Fruit fly (Drosophila melanogaster) whole organism, embryonic: ENCODE data around the gene CG31141.

Source experiments
- CG10274 ChIP-seq: fragments of 200-800 bp; sonication (Bioruptor generic); optimal IDR thresholded peaks from 3 replicates; lab custom pipeline; 2017; ENCODE audit warnings: missing biosample characterization, mild to moderate bottlenecking, missing genetic modification characterization
- CG10366 ChIP-seq: fragments of 200-800 bp; sonication (Bioruptor generic); IDR thresholded peaks from 2 replicates; pipeline ENCODE4 v1.3.6; 2022; ENCODE audit warnings: missing biosample characterization, missing genetic modification characterization
- CG10979 ChIP-seq: fragments of 200-800 bp; sonication (Bioruptor generic); optimal IDR thresholded peaks from 2 replicates; lab custom pipeline; 2018; ENCODE audit warnings: missing biosample characterization, mild to moderate bottlenecking, missing genetic modification characterization, moderate library complexity
- CG11456 ChIP-seq: fragments of 200-800 bp; sonication (Bioruptor generic); IDR thresholded peaks from 3 replicates; pipeline ENCODE4 v1.3.6; 2022; ENCODE audit warnings: missing biosample characterization, missing genetic modification characterization
- CG11504 ChIP-seq: fragments of 200-800 bp; sonication (Bioruptor generic); optimal IDR thresholded peaks from 3 replicates; lab custom pipeline; 2019; ENCODE audit warnings: missing biosample characterization, mild to moderate bottlenecking, missing genetic modification characterization, moderate library complexity
- CG11696 ChIP-seq: fragments of 200-800 bp; sonication (Bioruptor generic); IDR thresholded peaks from 2 replicates; pipeline ENCODE4 v1.3.6; 2022; ENCODE audit warnings: missing biosample characterization, missing genetic modification characterization
- CG12391 ChIP-seq: fragments of 200-800 bp; sonication (Bioruptor generic); optimal IDR thresholded peaks from 3 replicates; lab custom pipeline; 2018; ENCODE audit warnings: missing biosample characterization, mild to moderate bottlenecking, missing genetic modification characterization, moderate library complexity
- CG14014 ChIP-seq: fragments of 200-800 bp; sonication (Bioruptor generic); IDR thresholded peaks from 2 replicates; pipeline ENCODE4 v1.3.6; 2022; ENCODE audit warnings: missing biosample characterization, missing genetic modification characterization
- CG1529 ChIP-seq: fragments of 200-800 bp; sonication (Bioruptor generic); optimal IDR thresholded peaks from 3 replicates; lab custom pipeline; 2018; ENCODE audit warnings: missing biosample characterization, missing genetic modification characterization
- CG15479 ChIP-seq: fragments of 200-800 bp; sonication (Bioruptor generic); optimal IDR thresholded peaks from 3 replicates; lab custom pipeline; 2019; ENCODE audit warnings: missing biosample characterization, mild to moderate bottlenecking, missing genetic modification characterization, moderate library complexity
- CG15514 ChIP-seq: fragments of 200-800 bp; sonication (Bioruptor generic); optimal IDR thresholded peaks from 3 replicates; lab custom pipeline; 2017; ENCODE audit warnings: missing biosample characterization, missing genetic modification characterization, mild to moderate bottlenecking, moderate library complexity, missing genetic modification reagents
- CG18262 ChIP-seq: fragments of 200-800 bp; optimal IDR thresholded peaks from 3 replicates; lab custom pipeline; 2019; ENCODE audit warnings: missing biosample characterization, mild to moderate bottlenecking, missing genetic modification characterization, moderate library complexity
- CG18599 ChIP-seq: fragments of 200-800 bp; sonication (Bioruptor generic); optimal IDR thresholded peaks from 3 replicates; lab custom pipeline; 2017; ENCODE audit warnings: missing biosample characterization, missing genetic modification characterization, mild to moderate bottlenecking, moderate library complexity, missing genetic modification reagents
- CG2678 ChIP-seq: fragments of 200-800 bp; sonication (Bioruptor generic); optimal IDR thresholded peaks from 3 replicates; lab custom pipeline; 2019; ENCODE audit warnings: missing biosample characterization, mild to moderate bottlenecking, missing genetic modification characterization, moderate library complexity
- CG2712 ChIP-seq: fragments of 200-800 bp; optimal IDR thresholded peaks from 3 replicates; lab custom pipeline; 2019; ENCODE audit warnings: missing biosample characterization, mild to moderate bottlenecking, missing genetic modification characterization, moderate library complexity
- CG2875 ChIP-seq: fragments of 200-800 bp; sonication (Bioruptor generic); optimal IDR thresholded peaks from 2 replicates; lab custom pipeline; 2017; ENCODE audit warnings: missing biosample characterization, mild to moderate bottlenecking, missing genetic modification characterization, missing genetic modification reagents
- CG2889 ChIP-seq: fragments of 200-800 bp; sonication (Bioruptor generic); IDR thresholded peaks from 3 replicates; pipeline ENCODE4 v1.3.6; 2022; ENCODE audit warnings: missing biosample characterization, missing genetic modification characterization
- CG31224 ChIP-seq: fragments of 200-800 bp; sonication (Bioruptor generic); IDR thresholded peaks from 2 replicates; pipeline ENCODE4 v1.3.6; 2022; ENCODE audit warnings: missing biosample characterization, missing genetic modification characterization
- CG4328 ChIP-seq: fragments of 200-800 bp; sonication (Bioruptor generic); optimal IDR thresholded peaks from 3 replicates; lab custom pipeline; 2017; ENCODE audit warnings: missing biosample characterization, missing genetic modification reagents, missing genetic modification characterization
- CG5245 ChIP-seq: fragments of 200-800 bp; sonication (Bioruptor generic); optimal IDR thresholded peaks from 3 replicates; lab custom pipeline; 2016; ENCODE audit warnings: missing biosample characterization, missing genetic modification characterization
- CG6689 ChIP-seq: fragments of 200-800 bp; sonication (Bioruptor generic); IDR thresholded peaks from 2 replicates; pipeline ENCODE4 v1.3.6; 2022; ENCODE audit warnings: missing biosample characterization, missing genetic modification characterization
- CG7839 ChIP-seq: fragments of 200-800 bp; sonication (Bioruptor generic); optimal IDR thresholded peaks from 3 replicates; lab custom pipeline; 2018; ENCODE audit warnings: missing biosample characterization, mild to moderate bottlenecking, missing genetic modification characterization, moderate library complexity
- CG8290 ChIP-seq, 3 experiments: fragments of 200-800 bp; sonication (Bioruptor generic); optimal IDR thresholded peaks; 2 replicates each; lab custom pipeline; 2016 to 2019; ENCODE audit warnings: missing biosample characterization in 3 of 3, missing genetic modification characterization in 3 of 3, mild to moderate bottlenecking in 2 of 3, moderate library complexity in 1 of 3
- CG8765 ChIP-seq: fragments of 200-800 bp; sonication (Bioruptor generic); IDR thresholded peaks from 2 replicates; pipeline ENCODE4 v1.3.6; 2022; ENCODE audit warnings: missing biosample characterization, missing genetic modification characterization
- Dp ChIP-seq: fragments of 200-800 bp; sonication (Bioruptor generic); optimal IDR thresholded peaks from 2 replicates; lab custom pipeline; 2018; ENCODE audit warnings: missing biosample characterization, mild to moderate bottlenecking, missing genetic modification characterization, moderate library complexity
- Drgx ChIP-seq: fragments of 200-800 bp; sonication (Bioruptor generic); IDR thresholded peaks from 2 replicates; pipeline ENCODE4 v1.3.6; 2022; ENCODE audit warnings: missing biosample characterization, missing genetic modification characterization
- MBD-R2 ChIP-seq: fragments of 200-800 bp; sonication (Bioruptor generic); IDR thresholded peaks from 2 replicates; pipeline ENCODE4 v1.3.6; 2022; ENCODE audit warnings: missing biosample characterization, missing genetic modification characterization
- Med ChIP-seq: fragments of 200-800 bp; sonication (Bioruptor generic); peaks from one replicate; lab custom pipeline; 2016; ENCODE audit warnings: missing biosample characterization, missing genetic modification characterization, mild to moderate bottlenecking, inconsistent platforms, moderate library complexity
- Oli ChIP-seq: fragments of 200-800 bp; sonication (Bioruptor generic); optimal IDR thresholded peaks from 2 replicates; lab custom pipeline; 2018; ENCODE audit warnings: missing biosample characterization, mild to moderate bottlenecking, missing genetic modification characterization, moderate library complexity
- Pdp1 ChIP-seq, 2 experiments: fragments of 200-800 bp; sonication (Bioruptor generic); optimal IDR thresholded peaks; 3 replicates each; lab custom pipeline; 2016; ENCODE audit warnings: missing biosample characterization in 2 of 2, missing genetic modification characterization in 2 of 2, mild to moderate bottlenecking in 1 of 2, moderate library complexity in 1 of 2
- Side ChIP-seq: fragments of 200-800 bp; sonication (Bioruptor generic); optimal IDR thresholded peaks from 2 replicates; lab custom pipeline; 2016; ENCODE audit warnings: missing biosample characterization, missing genetic modification characterization
- Sox102F ChIP-seq: fragments of 200-800 bp; sonication (Bioruptor generic); optimal IDR thresholded peaks from 2 replicates; lab custom pipeline; 2018; ENCODE audit warnings: missing biosample characterization, mild to moderate bottlenecking, missing genetic modification characterization, moderate library complexity
- Trl ChIP-seq, 3 experiments: fragments of >200 bp in 2 of 3; fragments of 200-800 bp in 1 of 3; sonication (Bioruptor generic) in 1 of 3; optimal IDR thresholded peaks; 2 replicates in 1 of 3; 3 replicates in 2 of 3; lab custom pipeline; 2016 to 2017; ENCODE audit warnings: missing biosample characterization in 1 of 3, missing genetic modification characterization in 1 of 3
- Xrp1 ChIP-seq: fragments of 200-800 bp; sonication (Bioruptor generic); IDR thresholded peaks from 2 replicates; pipeline ENCODE4 v1.3.6; 2022; ENCODE audit warnings: missing biosample characterization, missing genetic modification characterization
- bab2 ChIP-seq: fragments of 200-800 bp; sonication (Bioruptor generic); optimal IDR thresholded peaks from 2 replicates; lab custom pipeline; 2016; ENCODE audit warnings: missing biosample characterization, missing genetic modification characterization
- bsh ChIP-seq, 2 experiments: fragments of 200-800 bp; sonication (Bioruptor generic); optimal IDR thresholded peaks; 2 replicates each; lab custom pipeline; 2017 to 2018; ENCODE audit warnings: mild to moderate bottlenecking in 2 of 2, missing biosample characterization in 2 of 2, missing genetic modification characterization in 2 of 2, moderate library complexity in 1 of 2
- ci ChIP-seq: fragments of 200-800 bp; sonication (Bioruptor generic); IDR thresholded peaks from 3 replicates; pipeline ENCODE4 v1.3.6; 2022; ENCODE audit warnings: missing biosample characterization, missing genetic modification characterization
- fd96Cb ChIP-seq: fragments of 200-800 bp; sonication (Bioruptor generic); optimal IDR thresholded peaks from 2 replicates; lab custom pipeline; 2018; ENCODE audit warnings: missing biosample characterization, mild to moderate bottlenecking, missing genetic modification characterization, moderate library complexity
- gem ChIP-seq: fragments of 200-800 bp; sonication (Bioruptor generic); optimal IDR thresholded peaks from 2 replicates; lab custom pipeline; 2019; ENCODE audit warnings: missing biosample characterization, mild to moderate bottlenecking, missing genetic modification characterization, moderate library complexity
- hb ChIP-seq: fragments of 200-800 bp; sonication (Bioruptor generic); IDR thresholded peaks from 3 replicates; pipeline ENCODE4 v1.3.6; 2022; ENCODE audit warnings: missing biosample characterization, missing genetic modification characterization; ENCODE audit not compliant: partially characterized antibody
- phol ChIP-seq: fragments of 200-800 bp; sonication (Bioruptor generic); optimal IDR thresholded peaks from 3 replicates; lab custom pipeline; 2018; ENCODE audit warnings: missing biosample characterization, mild to moderate bottlenecking, missing genetic modification characterization, moderate library complexity
- sisA ChIP-seq: fragments of 200-800 bp; sonication (Bioruptor generic); IDR thresholded peaks from 2 replicates; pipeline ENCODE4 v1.3.6; 2022; ENCODE audit warnings: missing biosample characterization, missing genetic modification characterization
- unpg ChIP-seq: fragments of 200-800 bp; sonication (Bioruptor generic); optimal IDR thresholded peaks from 3 replicates; lab custom pipeline; 2018; ENCODE audit warnings: missing biosample characterization, mild to moderate bottlenecking, missing genetic modification characterization, moderate library complexity
- zf30C ChIP-seq: fragments of 200-800 bp; sonication (Bioruptor generic); optimal IDR thresholded peaks from 3 replicates; lab custom pipeline; 2018; ENCODE audit warnings: missing biosample characterization, mild to moderate bottlenecking, missing genetic modification characterization
- zfh1 ChIP-seq: fragments of 200-800 bp; sonication (Bioruptor generic); IDR thresholded peaks from 3 replicates; pipeline ENCODE4 v1.3.6; 2022; ENCODE audit warnings: missing biosample characterization, missing genetic modification characterization

The CG31141 gene

dm6 chr3R:23922502-23923350 lies at the start of gene CG31141, which contains the start of gene sba (continued):
- TF ChIP-seq hb (GFP tag; lab: Robert Waterston, UW) = peak; percentile 88
- peak; percentile 71 for TF ChIP-seq Dp (GFP tag; lab: Kevin White, UChicago)
- TF ChIP-seq CG8290 (GFP tag; optimal IDR thresholded peaks at IDR 0.05; lab: Kevin White, UChicago) = no peak
- TF ChIP-seq CG8290 (tag; optimal IDR thresholded peaks at IDR 0.05; lab: Kevin White, UChicago) = peak in 1 of 2 experiments; percentile 81

DNA sequence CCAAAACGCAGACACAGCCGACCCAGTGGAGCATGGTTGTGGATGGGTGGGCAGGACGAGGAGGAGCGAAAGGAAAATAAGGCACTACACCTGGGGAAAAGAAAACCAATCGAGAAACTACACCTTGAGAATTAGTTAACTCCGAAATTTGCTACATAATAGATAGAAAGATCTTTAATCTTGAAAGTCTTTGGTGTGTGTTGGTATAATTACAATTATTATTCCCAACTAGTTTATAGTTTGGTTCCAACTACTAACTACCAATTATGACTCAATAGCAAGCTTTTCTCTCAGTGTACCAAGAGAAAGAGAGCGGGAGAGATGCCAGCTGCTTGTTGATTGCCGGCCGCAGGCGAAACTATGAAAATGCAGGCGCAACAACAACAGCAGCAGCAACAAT lies 48.9 kb upstream of the CG31141 start:
- TF ChIP-seq CG10979 (tag; lab: Kevin White, UChicago) (peak; percentile 28), CG12391 (peak; percentile 14), Drgx (GFP tag; lab: Robert Waterston, UW) (peak; percentile 83), bsh (GFP tag; optimal IDR thresholded peaks at IDR 0.05; lab: Kevin White, UChicago) (peak; percentile 11 to 45), ci (GFP tag; lab: Robert Waterston, UW) (peak; percentile 7; the same call in 1 of the 3 replicates), CG7839 (tag; lab: Kevin White, UChicago) (peak; percentile 24), CG1529 (GFP tag; lab: Kevin White, UChicago) (peak; percentile 2), CG14014 (GFP tag; lab: Robert Waterston, UW) (no peak), CG11456 (GFP tag; lab: Robert Waterston, UW) (no peak), CG2875 (GFP tag; lab: Kevin White, UChicago) (no peak), CG18262 (tag; lab: Kevin White, UChicago) (peak; percentile 17), CG10274 (GFP tag; lab: Kevin White, UChicago) (no peak), CG15514 (no peak), bab2 (GFP tag; lab: Kevin White, UChicago) (peak; percentile 28), zfh1 (GFP tag; lab: Robert Waterston, UW) (peak; percentile 40; the same call in 1 of the 3 replicates), Pdp1 (GFP tag; optimal IDR thresholded peaks at IDR 0.05; lab: Kevin White, UChicago) (peak in 1 of 2 experiments; percentile 0), CG6689 (GFP tag; lab: Robert Waterston, UW) (0 out of 2 replicates have a peak, but pooled peaks have one; percentile 10), CG18599 (GFP tag; lab: Kevin White, UChicago) (no peak), Side (GFP tag; lab: Kevin White, UChicago) (no peak), Xrp1 (GFP tag; lab: Robert Waterston, UW) (peak; percentile 34; the same call in 1 of the 2 replicates), CG5245 (GFP tag; lab: Kevin White, UChicago) (no peak), sisA (GFP tag; lab: Robert Waterston, UW) (0 out of 2 replicates have a peak, but pooled peaks have one; percentile 35), CG8765 (GFP tag; lab: Robert Waterston, UW) (no peak), CG4328 (GFP tag; lab: Kevin White, UChicago) (no peak), fd96Cb (tag; lab: Kevin White, UChicago) (peak; percentile 21), Trl (optimal IDR thresholded peaks at IDR 0.05; lab: Kevin White, UChicago) (no peak), Trl (GFP tag; optimal IDR thresholded peaks at IDR 0.05; lab: Kevin White, UChicago) (no peak), Med (GFP tag; lab: Kevin White, UChicago) (peak; percentile 76), CG2678 (tag; lab: Kevin White, UChicago) (peak; percentile 27), CG2889 (GFP tag; lab: Robert Waterston, UW) (no peak), CG11504 (tag; lab: Kevin White, UChicago) (peak; percentile 38), MBD-R2 (GFP tag; lab: Robert Waterston, UW) (no peak), Oli (peak; percentile 18), zf30C (GFP tag; lab: Kevin White, UChicago) (peak; percentile 9), gem (tag; lab: Kevin White, UChicago) (peak; percentile 37), CG15479 (GFP tag; lab: Kevin White, UChicago) (no peak), phol (tag; lab: Kevin White, UChicago) (peak; percentile 25), Sox102F (GFP tag; lab: Kevin White, UChicago) (peak; percentile 24), CG2712 (tag; lab: Kevin White, UChicago) (peak; percentile 31), unpg (GFP tag; lab: Kevin White, UChicago) (peak; percentile 8), CG10366 (GFP tag; lab: Robert Waterston, UW) (no peak), CG31224 (GFP tag; lab: Robert Waterston, UW) (no peak), CG11696 (GFP tag; lab: Robert Waterston, UW) (no peak)
